Worm (Caenorhabditis elegans): ENCODE results near the gene sfxn-1.3.

DNA sequence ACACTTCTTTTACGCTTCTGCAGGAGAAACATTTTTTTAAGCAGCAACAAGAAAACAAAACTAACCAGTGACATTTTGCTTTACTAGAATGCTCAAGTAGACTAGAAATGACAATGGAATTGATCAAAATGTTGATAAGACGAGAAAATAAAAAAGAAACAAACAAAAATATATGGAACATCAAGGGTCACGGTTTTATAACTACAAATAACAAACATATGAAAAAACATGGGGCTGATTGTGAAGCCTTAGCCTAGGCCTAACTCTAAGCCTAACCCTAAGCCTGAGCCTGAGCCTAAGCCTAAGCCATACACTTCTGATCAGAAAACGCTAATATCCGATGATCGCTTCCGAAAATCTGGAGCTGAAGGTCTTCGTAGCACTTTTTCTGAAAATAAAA lies 3.8 kb downstream of the sfxn-1.3 start, which contains the start of gene Y6E2A.10:
- TF ChIP-seq egl-27 (tag; optimal IDR thresholded peaks at IDR 0.05) (no peak), ztf-11 (tag; optimal IDR thresholded peaks at IDR 0.05) (no peak), nhr-12 (tag; optimal IDR thresholded peaks at IDR 0.05) (no peak), nhr-11 (tag; optimal IDR thresholded peaks at IDR 0.05) (no peak), nhr-76 (tag; optimal IDR thresholded peaks at IDR 0.05) (no peak), fos-1 (tag; optimal IDR thresholded peaks at IDR 0.05) (no peak), ama-1 (optimal IDR thresholded peaks at IDR 0.05) (no peak), unc-62 (GFP tag; optimal IDR thresholded peaks at IDR 0.05) (no peak), fkh-10 (GFP tag; optimal IDR thresholded peaks at IDR 0.05) (no peak), elt-1 (tag; optimal IDR thresholded peaks at IDR 0.05) (no peak)
